Worm (Caenorhabditis elegans) whole organism, L1 larva: ENCODE measurements around the gene adm-2.

Experiments used
- C16A3.4 ChIP-seq: fragments of 150-350 bp; optimal IDR thresholded peaks from 2 replicates; lab custom pipeline; 2014; ENCODE audit warnings: missing biosample characterization, missing genetic modification characterization
- C34B4.2 ChIP-seq: sonication (generic microtip); optimal IDR thresholded peaks from 2 replicates; lab custom pipeline; 2017; ENCODE audit warnings: mild to moderate bottlenecking, missing genetic modification characterization, missing compliant biosample characterization
- F16B12.6 ChIP-seq: fragments of 150-350 bp; optimal IDR thresholded peaks from 2 replicates; lab custom pipeline; 2014; ENCODE audit warnings: missing biosample characterization, missing genetic modification characterization
- aha-1 ChIP-seq: fragments of 150-350 bp; optimal IDR thresholded peaks from 2 replicates; lab custom pipeline; 2014; ENCODE audit warnings: missing biosample characterization, missing genetic modification characterization
- blmp-1 ChIP-seq: fragments of 150-350 bp; optimal IDR thresholded peaks from 2 replicates; lab custom pipeline; 2014; ENCODE audit warnings: missing biosample characterization, missing genetic modification characterization
- ceh-82 ChIP-seq, 3 experiments: fragments of 150-350 bp in 1 of 3; sonication (generic microtip) in 2 of 3; optimal IDR thresholded peaks; 2 replicates each; lab custom pipeline; 2014 to 2017; ENCODE audit warnings: missing biosample characterization in 3 of 3, missing genetic modification characterization in 3 of 3
- dpl-1 ChIP-seq, 3 experiments: fragments of 150-350 bp in 2 of 3; sonication (generic microtip) in 1 of 3; optimal IDR thresholded peaks; 2 replicates each; lab custom pipeline; 2014 to 2017; ENCODE audit warnings: missing biosample characterization in 3 of 3, missing genetic modification characterization in 3 of 3, missing genetic modification reagents in 3 of 3
- efl-1 ChIP-seq, 4 experiments: fragments of 150-350 bp; optimal IDR thresholded peaks in 3 of 4; peaks in 1 of 4; 1 replicate in 1 of 4; 2 replicates in 3 of 4; lab custom pipeline; 2014; ENCODE audit warnings: missing biosample characterization in 2 of 4, missing genetic modification characterization in 2 of 4, missing genetic modification reagents in 2 of 4
- elt-2 ChIP-seq: sonication (generic microtip); optimal IDR thresholded peaks from 2 replicates; lab custom pipeline; 2016; ENCODE audit warnings: missing genetic modification characterization, mild to moderate bottlenecking, inconsistent platforms, missing compliant biosample characterization, missing genetic modification reagents
- elt-3 ChIP-seq, 6 experiments: fragments of 150-350 bp in 1 of 6; sonication (generic microtip); optimal IDR thresholded peaks; 2 replicates each; lab custom pipeline; 2017 to 2018; ENCODE audit warnings: missing biosample characterization in 6 of 6, missing genetic modification characterization in 6 of 6, inconsistent platforms in 1 of 6
- fkh-10 ChIP-seq: sonication (generic microtip); optimal IDR thresholded peaks from 2 replicates; lab custom pipeline; 2017; ENCODE audit warnings: missing biosample characterization, missing genetic modification reagents, missing genetic modification characterization
- hlh-17 ChIP-seq: fragments of 200-800 bp; sonication (Bioruptor generic); optimal IDR thresholded peaks from 2 replicates; lab custom pipeline; 2018; ENCODE audit warnings: missing genetic modification characterization, mild to moderate bottlenecking, missing compliant biosample characterization, moderate library complexity, borderline replicate concordance
- isw-1 ChIP-seq: fragments of 200-800 bp; sonication (Bioruptor generic); IDR thresholded peaks from 2 replicates; pipeline ENCODE4 v1.3.6; 2022; ENCODE audit warnings: missing genetic modification characterization, missing compliant biosample characterization
- lin-14 ChIP-seq: fragments of 200-800 bp; sonication (Bioruptor generic); optimal IDR thresholded peaks from 2 replicates; lab custom pipeline; 2018; ENCODE audit warnings: mild to moderate bottlenecking, missing genetic modification characterization, moderate library complexity, missing compliant biosample characterization
- lin-15B ChIP-seq: fragments of 150-350 bp; sonication (generic microtip); optimal IDR thresholded peaks from 3 replicates; lab custom pipeline; 2014; ENCODE audit warnings: missing biosample characterization, missing genetic modification characterization
- lin-35 ChIP-seq, 2 experiments: fragments of 150-350 bp; optimal IDR thresholded peaks; 2 replicates each; lab custom pipeline; 2014; ENCODE audit warnings: missing biosample characterization in 2 of 2, missing genetic modification characterization in 2 of 2, missing genetic modification reagents in 2 of 2
- lir-3 ChIP-seq: sonication (generic microtip); optimal IDR thresholded peaks from 2 replicates; lab custom pipeline; 2016; ENCODE audit warnings: mild to moderate bottlenecking, missing genetic modification characterization, moderate library complexity, missing compliant biosample characterization; ENCODE audit not compliant: poor library complexity
- lsy-2 ChIP-seq, 2 experiments: fragments of 150-350 bp; optimal IDR thresholded peaks; 2 replicates each; lab custom pipeline; 2014; ENCODE audit warnings: missing biosample characterization in 2 of 2, missing genetic modification characterization in 2 of 2
- mdl-1 ChIP-seq, 2 experiments: fragments of 150-350 bp; optimal IDR thresholded peaks; 2 replicates each; lab custom pipeline; 2014 to 2017; ENCODE audit warnings: missing biosample characterization in 2 of 2, missing genetic modification characterization in 2 of 2, inconsistent platforms in 1 of 2
- mef-2 ChIP-seq: fragments of 150-350 bp; optimal IDR thresholded peaks from 2 replicates; lab custom pipeline; 2014; ENCODE audit warnings: missing biosample characterization, missing genetic modification characterization
- mep-1 ChIP-seq: fragments of 150-350 bp; optimal IDR thresholded peaks from 2 replicates; lab custom pipeline; 2014; ENCODE audit warnings: missing biosample characterization, missing genetic modification characterization
- nhr-12 ChIP-seq: sonication (generic microtip); optimal IDR thresholded peaks from 2 replicates; lab custom pipeline; 2017; ENCODE audit warnings: missing biosample characterization, missing genetic modification characterization
- nhr-19 ChIP-seq: fragments of 200-800 bp; sonication (Bioruptor generic); conservative IDR thresholded peaks from 2 replicates; pipeline ENCODE4 v1.3.6; 2022; ENCODE audit warnings: missing genetic modification characterization, missing compliant biosample characterization
- nhr-20 ChIP-seq: sonication (generic microtip); optimal IDR thresholded peaks from 2 replicates; lab custom pipeline; 2016; ENCODE audit warnings: mild to moderate bottlenecking, missing genetic modification characterization, missing compliant biosample characterization
- nhr-28 ChIP-seq: fragments of 150-350 bp; optimal IDR thresholded peaks from 2 replicates; lab custom pipeline; 2014; ENCODE audit warnings: missing biosample characterization, missing genetic modification characterization
- nhr-47 ChIP-seq: sonication (generic microtip); optimal IDR thresholded peaks from 2 replicates; lab custom pipeline; 2016; ENCODE audit warnings: mild to moderate bottlenecking, missing genetic modification characterization, moderate library complexity, missing compliant biosample characterization
- nhr-71 ChIP-seq: sonication (generic microtip); optimal IDR thresholded peaks from 2 replicates; lab custom pipeline; 2016; ENCODE audit warnings: mild to moderate bottlenecking, missing genetic modification characterization, moderate library complexity, missing compliant biosample characterization
- nhr-77 ChIP-seq: fragments of 150-350 bp; optimal IDR thresholded peaks from 2 replicates; lab custom pipeline; 2014; ENCODE audit warnings: missing biosample characterization, missing genetic modification characterization
- nhr-84 ChIP-seq: sonication (generic microtip); optimal IDR thresholded peaks from 2 replicates; lab custom pipeline; 2017; ENCODE audit warnings: missing biosample characterization, missing genetic modification characterization
- nhr-85 ChIP-seq: sonication (generic microtip); peaks from one replicate; lab custom pipeline; 2016; ENCODE audit warnings: missing genetic modification characterization, inconsistent platforms, missing compliant biosample characterization
- nhr-90 ChIP-seq: sonication (generic microtip); optimal IDR thresholded peaks from 2 replicates; lab custom pipeline; 2016; ENCODE audit warnings: mild to moderate bottlenecking, missing genetic modification characterization, missing compliant biosample characterization; ENCODE audit not compliant: poor library complexity
- pax-3 ChIP-seq: fragments of 200-800 bp; sonication (Bioruptor generic); optimal IDR thresholded peaks from 2 replicates; lab custom pipeline; 2018; ENCODE audit warnings: mild to moderate bottlenecking, missing genetic modification characterization, moderate library complexity, missing compliant biosample characterization
- rnt-1 ChIP-seq: sonication (generic microtip); optimal IDR thresholded peaks from 2 replicates; lab custom pipeline; 2016; ENCODE audit warnings: mild to moderate bottlenecking, missing genetic modification characterization, moderate library complexity, missing compliant biosample characterization
- skn-1 ChIP-seq: fragments of 150-350 bp; optimal IDR thresholded peaks from 2 replicates; lab custom pipeline; 2014; ENCODE audit warnings: missing biosample characterization, missing genetic modification characterization
- snpc-4 ChIP-seq: fragments of 150-350 bp; optimal IDR thresholded peaks from 2 replicates; lab custom pipeline; 2014; ENCODE audit warnings: missing biosample characterization, missing genetic modification characterization
- sox-4 ChIP-seq: sonication (generic microtip); optimal IDR thresholded peaks from 2 replicates; lab custom pipeline; 2016; ENCODE audit warnings: missing genetic modification characterization, missing compliant biosample characterization
- sup-37 ChIP-seq: fragments of 200-800 bp; sonication (Bioruptor generic); optimal IDR thresholded peaks from 2 replicates; lab custom pipeline; 2018; ENCODE audit warnings: mild to moderate bottlenecking, missing genetic modification characterization, missing compliant biosample characterization
- tbx-2 ChIP-seq: sonication (generic microtip); optimal IDR thresholded peaks from 2 replicates; lab custom pipeline; 2016; ENCODE audit warnings: missing genetic modification characterization, missing compliant biosample characterization
- tlp-1 ChIP-seq: fragments of 150-350 bp; optimal IDR thresholded peaks from 2 replicates; lab custom pipeline; 2014; ENCODE audit warnings: missing biosample characterization, missing genetic modification characterization
- unc-130 ChIP-seq: fragments of 150-350 bp; optimal IDR thresholded peaks from 2 replicates; lab custom pipeline; 2017; ENCODE audit warnings: missing biosample characterization, missing genetic modification characterization, inconsistent platforms
- vab-15 ChIP-seq: sonication (generic microtip); optimal IDR thresholded peaks from 2 replicates; lab custom pipeline; 2017; ENCODE audit warnings: missing genotype, mild to moderate bottlenecking, missing genetic modification characterization, missing compliant biosample characterization
- xbp-1 ChIP-seq: sonication (generic microtip); optimal IDR thresholded peaks from 2 replicates; lab custom pipeline; 2016; ENCODE audit warnings: missing genetic modification characterization, missing compliant biosample characterization
- ztf-11 ChIP-seq, 2 experiments: sonication (generic microtip); optimal IDR thresholded peaks; 2 replicates each; lab custom pipeline; 2016 to 2017; ENCODE audit warnings: missing genetic modification characterization in 2 of 2, missing biosample characterization in 1 of 2, missing compliant biosample characterization in 1 of 2
- ztf-4 ChIP-seq: fragments of 150-350 bp; optimal IDR thresholded peaks from 2 replicates; lab custom pipeline; 2014; ENCODE audit warnings: missing biosample characterization, missing genetic modification characterization

Gene adm-2

ce11 chrX:13665447-13665846, 22.3 kb upstream of the adm-2 start (continued):
- TF ChIP-seq nhr-90 (tag; lab: Kevin White, UChicago) (peak; percentile 90), ztf-4 (tag; lab: Kevin White, UChicago) (peak; percentile 1), lin-14 (GFP tag; lab: Kevin White, UChicago) (peak; percentile 86), nhr-84 (tag; lab: Kevin White, UChicago) (no peak), lsy-2 (tag; optimal IDR thresholded peaks at IDR 0.05; lab: Kevin White, UChicago) (peak; percentile 61 to 79), isw-1 (GFP tag; lab: Robert Waterston, UW) (peak; percentile 55), mep-1 (tag; lab: Kevin White, UChicago) (peak; percentile 90), elt-3 (tag; optimal IDR thresholded peaks at IDR 0.05; lab: Kevin White, UChicago) (peak in 3 of 6 experiments; percentile 50 to 84 (median 60)), sup-37 (peak; percentile 54), unc-130 (tag; lab: Kevin White, UChicago) (peak; percentile 12), fkh-10 (GFP tag; lab: Kevin White, UChicago) (peak; percentile 70), C34B4.2 (tag; lab: Kevin White, UChicago) (no peak), nhr-12 (tag; lab: Kevin White, UChicago) (no peak), lir-3 (peak; percentile 60), mdl-1 (tag; optimal IDR thresholded peaks at IDR 0.05; lab: Kevin White, UChicago) (peak in 1 of 2 experiments; percentile 89), pax-3 (tag; lab: Kevin White, UChicago) (peak; percentile 72), dpl-1 (GFP tag; optimal IDR thresholded peaks at IDR 0.05; lab: Kevin White, UChicago) (peak; percentile 6 to 58 (median 28)), nhr-19 (peak; percentile 84), lin-15B (no peak), sox-4 (peak; percentile 72)

- TF ChIP-seq vab-15 (tag; lab: Kevin White, UChicago), result no peak
- TF ChIP-seq nhr-12 (tag; lab: Kevin White, UChicago), result no peak
- TF ChIP-seq mep-1 (tag; lab: Kevin White, UChicago), result no peak
- TF ChIP-seq elt-3 (tag; optimal IDR thresholded peaks at IDR 0.05; lab: Kevin White, UChicago), result no peak
- TF ChIP-seq nhr-90 (tag; lab: Kevin White, UChicago), result no peak
- TF ChIP-seq skn-1 (tag; lab: Kevin White, UChicago), result no peak
- TF ChIP-seq hlh-17 (GFP tag; lab: Kevin White, UChicago), result no peak
- no peak for TF ChIP-seq lsy-2 (tag; optimal IDR thresholded peaks at IDR 0.05; lab: Kevin White, UChicago)
- no peak for TF ChIP-seq nhr-28 (tag; lab: Kevin White, UChicago)
These were observed 20.9 kb upstream of the adm-2 start for ce11 chrX:13666864-13667263.

- TF ChIP-seq efl-1 (optimal IDR thresholded peaks at IDR 0.05; lab: Kevin White, UChicago), result no peak
- TF ChIP-seq efl-1 (GFP tag; optimal IDR thresholded peaks at IDR 0.05 in 1 of 2; lab: Kevin White, UChicago), result peak in 1 of 2 experiments; percentile 25
- no peak for TF ChIP-seq nhr-19
These were observed 19.0 kb upstream of the adm-2 start, which contains the start of gene C04A11.2 for ce11 chrX:13668728-13669127. Gene C04A11.2 (minus strand): TSS chrX:13668828.

ce11 chrX:13669641-13670040, 18.1 kb upstream of the adm-2 start:
- no peak for TF ChIP-seq ztf-11 (tag; optimal IDR thresholded peaks at IDR 0.05; lab: Kevin White, UChicago)
- TF ChIP-seq lin-35 (GFP tag; optimal IDR thresholded peaks at IDR 0.05; lab: Kevin White, UChicago), result peak; percentile 26 to 80
- no peak for TF ChIP-seq aha-1 (tag; lab: Kevin White, UChicago)
- TF ChIP-seq xbp-1 (tag; lab: Kevin White, UChicago), result peak; percentile 26
- peak; percentile 46 for TF ChIP-seq tbx-2 (tag; lab: Kevin White, UChicago)
- peak in 1 of 2 experiments; percentile 52 for TF ChIP-seq lsy-2 (tag; optimal IDR thresholded peaks at IDR 0.05; lab: Kevin White, UChicago)
- TF ChIP-seq nhr-90 (tag; lab: Kevin White, UChicago), result peak; percentile 29
- peak; percentile 20 for TF ChIP-seq rnt-1 (tag; lab: Kevin White, UChicago)
- TF ChIP-seq efl-1 (optimal IDR thresholded peaks at IDR 0.05; lab: Kevin White, UChicago), result peak; percentile 41 to 76
- peak; percentile 76 to 97 for TF ChIP-seq efl-1 (GFP tag; optimal IDR thresholded peaks at IDR 0.05 in 1 of 2; lab: Kevin White, UChicago)
- TF ChIP-seq mef-2 (tag; lab: Kevin White, UChicago), result no peak
- TF ChIP-seq nhr-71, result peak; percentile 53
- peak; percentile 6 for TF ChIP-seq blmp-1 (tag; lab: Kevin White, UChicago)
- TF ChIP-seq nhr-84 (tag; lab: Kevin White, UChicago), result no peak
- TF ChIP-seq mdl-1 (tag; optimal IDR thresholded peaks at IDR 0.05; lab: Kevin White, UChicago), result peak in 1 of 2 experiments; percentile 29
- TF ChIP-seq nhr-47 (tag; lab: Kevin White, UChicago), result peak; percentile 45
- peak; percentile 82 for TF ChIP-seq F16B12.6
- peak in 2 of 3 experiments; percentile 3 to 32 for TF ChIP-seq ceh-82 (tag; optimal IDR thresholded peaks at IDR 0.05; lab: Kevin White, UChicago)
- peak; percentile 39 for TF ChIP-seq C16A3.4 (tag; lab: Kevin White, UChicago)
- peak; percentile 19 for TF ChIP-seq nhr-77 (tag; lab: Kevin White, UChicago)
- TF ChIP-seq dpl-1 (GFP tag; optimal IDR thresholded peaks at IDR 0.05; lab: Kevin White, UChicago), result peak; percentile 48 to 73 (median 72)
- peak; percentile 51 for TF ChIP-seq nhr-20
- peak; percentile 58 for TF ChIP-seq elt-2 (tag; lab: Kevin White, UChicago)
- peak; percentile 51 for TF ChIP-seq nhr-85
- peak; percentile 69 for TF ChIP-seq lin-14 (GFP tag; lab: Kevin White, UChicago)
- no peak for TF ChIP-seq snpc-4 (tag; lab: Kevin White, UChicago)
- no peak for TF ChIP-seq tlp-1 (tag; lab: Kevin White, UChicago)
